Worm (Caenorhabditis elegans): Measurements from ENCODE around the gene idh-2.

idh-2 gene

ce11 chrX:11243604-11244003 is 27.8 kb downstream of the idh-2 start:
- TF ChIP-seq sea-1 (GFP tag; conservative IDR thresholded peaks at IDR 0.05) (no peak), flt-1 (GFP tag; IDR thresholded peaks at IDR 0.05) (no peak), B0310.2 (tag; optimal IDR thresholded peaks at IDR 0.05) (no peak), tbx-37 (GFP tag; conservative IDR thresholded peaks at IDR 0.05) (no peak), hmbx-1 (tag; optimal IDR thresholded peaks at IDR 0.05) (no peak), hmg-4 (GFP tag; optimal IDR thresholded peaks at IDR 0.05) (no peak), ceh-36 (tag; optimal IDR thresholded peaks at IDR 0.05) (no peak), ets-7 (tag; optimal IDR thresholded peaks at IDR 0.05) (no peak), ama-1 (optimal IDR thresholded peaks at IDR 0.05) (no peak), aly-1 (tag; optimal IDR thresholded peaks at IDR 0.05) (no peak)

- no peak for TF ChIP-seq scrt-1 (GFP tag; IDR thresholded peaks at IDR 0.05)
Observed at ce11 chrX:11245056-11245455, 29.3 kb downstream of the idh-2 start.

- no peak for TF ChIP-seq ceh-13 (GFP tag; optimal IDR thresholded peaks at IDR 0.05)
- peak; percentile 46 for TF ChIP-seq hmg-4 (GFP tag; optimal IDR thresholded peaks at IDR 0.05)
Observed at ce11 chrX:11248083-11248482, 32.3 kb downstream of the idh-2 start.

- TF ChIP-seq hmg-4 (GFP tag; optimal IDR thresholded peaks at IDR 0.05) (no peak), hmbx-1 (tag; optimal IDR thresholded peaks at IDR 0.05) (no peak), tra-4 (tag; optimal IDR thresholded peaks at IDR 0.05) (no peak), ceh-36 (tag; optimal IDR thresholded peaks at IDR 0.05) (no peak), ets-7 (tag; optimal IDR thresholded peaks at IDR 0.05) (no peak), pes-1 (GFP tag; IDR thresholded peaks at IDR 0.05) (no peak), B0310.2 (tag; optimal IDR thresholded peaks at IDR 0.05) (no peak), flt-1 (GFP tag; IDR thresholded peaks at IDR 0.05) (no peak), aly-1 (tag; optimal IDR thresholded peaks at IDR 0.05) (no peak), hnd-1 (tag; optimal IDR thresholded peaks at IDR 0.05) (no peak), F13C5.2 (tag; optimal IDR thresholded peaks at IDR 0.05) (no peak), sea-1 (GFP tag; conservative IDR thresholded peaks at IDR 0.05) (no peak), ama-1 (optimal IDR thresholded peaks at IDR 0.05) (no peak)
Observed at ce11 chrX:11249392-11249791, 33.6 kb downstream of the idh-2 start.

- no peak for TF ChIP-seq tbx-37 (GFP tag; conservative IDR thresholded peaks at IDR 0.05)
- no peak for TF ChIP-seq hnd-1 (tag; optimal IDR thresholded peaks at IDR 0.05)
- no peak for TF ChIP-seq tra-4 (tag; optimal IDR thresholded peaks at IDR 0.05)
- TF ChIP-seq hmbx-1 (tag; optimal IDR thresholded peaks at IDR 0.05): no peak
- no peak for TF ChIP-seq B0310.2 (tag; optimal IDR thresholded peaks at IDR 0.05)
- no peak for TF ChIP-seq ceh-36 (tag; optimal IDR thresholded peaks at IDR 0.05)
- TF ChIP-seq F13C5.2 (tag; optimal IDR thresholded peaks at IDR 0.05): no peak
- TF ChIP-seq sea-1 (GFP tag; conservative IDR thresholded peaks at IDR 0.05): no peak
- no peak for TF ChIP-seq pes-1 (GFP tag; IDR thresholded peaks at IDR 0.05)
- TF ChIP-seq scrt-1 (GFP tag; IDR thresholded peaks at IDR 0.05): no peak
- TF ChIP-seq flt-1 (GFP tag; IDR thresholded peaks at IDR 0.05): no peak
- TF ChIP-seq ceh-13 (GFP tag; optimal IDR thresholded peaks at IDR 0.05): no peak
Observed at ce11 chrX:11250983-11251382, 35.2 kb downstream of the idh-2 start.

ce11 chrX:11251928-11252327 is 36.1 kb downstream of the idh-2 start:
- TF ChIP-seq B0310.2 (tag; optimal IDR thresholded peaks at IDR 0.05) (no peak), hmbx-1 (tag; optimal IDR thresholded peaks at IDR 0.05) (no peak), tbx-11 (GFP tag; IDR thresholded peaks at IDR 0.05) (no peak), ets-7 (tag; optimal IDR thresholded peaks at IDR 0.05) (no peak), hnd-1 (tag; optimal IDR thresholded peaks at IDR 0.05) (no peak), pes-1 (GFP tag; IDR thresholded peaks at IDR 0.05) (no peak)

- TF ChIP-seq F13C5.2 (tag; optimal IDR thresholded peaks at IDR 0.05) (peak; percentile 73), tra-4 (tag; optimal IDR thresholded peaks at IDR 0.05) (peak; percentile 38), hnd-1 (tag; optimal IDR thresholded peaks at IDR 0.05) (peak; percentile 63), hmbx-1 (tag; optimal IDR thresholded peaks at IDR 0.05) (peak; percentile 35), ets-7 (tag; optimal IDR thresholded peaks at IDR 0.05) (peak; percentile 36), pes-1 (GFP tag; IDR thresholded peaks at IDR 0.05) (peak; percentile 85; the same call in 1 of the 2 replicates), sea-1 (GFP tag; conservative IDR thresholded peaks at IDR 0.05) (peak; percentile 68; the same call in 1 of the 2 replicates), ama-1 (optimal IDR thresholded peaks at IDR 0.05) (no peak), hmg-4 (GFP tag; optimal IDR thresholded peaks at IDR 0.05) (peak; percentile 88), aly-1 (tag; optimal IDR thresholded peaks at IDR 0.05) (no peak), B0310.2 (tag; optimal IDR thresholded peaks at IDR 0.05) (no peak), ceh-13 (GFP tag; optimal IDR thresholded peaks at IDR 0.05) (peak; percentile 66), tbx-11 (GFP tag; IDR thresholded peaks at IDR 0.05) (peak; percentile 86), ceh-36 (tag; optimal IDR thresholded peaks at IDR 0.05) (peak; percentile 78), tbx-37 (GFP tag; conservative IDR thresholded peaks at IDR 0.05) (peak; percentile 68; the same call in 1 of the 2 replicates), scrt-1 (GFP tag; IDR thresholded peaks at IDR 0.05) (peak; percentile 81), flt-1 (GFP tag; IDR thresholded peaks at IDR 0.05) (peak; percentile 78)
Observed at ce11 chrX:11252429-11252828, 36.6 kb downstream of the idh-2 start.

- peak; percentile 41 for TF ChIP-seq ceh-36 (tag; optimal IDR thresholded peaks at IDR 0.05)
- TF ChIP-seq scrt-1 (GFP tag; IDR thresholded peaks at IDR 0.05): peak; percentile 43; the same call in 1 of the 2 replicates
- TF ChIP-seq flt-1 (GFP tag; IDR thresholded peaks at IDR 0.05): no peak
- no peak for TF ChIP-seq ceh-13 (GFP tag; optimal IDR thresholded peaks at IDR 0.05)
- peak; percentile 51 for TF ChIP-seq F13C5.2 (tag; optimal IDR thresholded peaks at IDR 0.05)
- TF ChIP-seq hmg-4 (GFP tag; optimal IDR thresholded peaks at IDR 0.05): peak; percentile 62
Observed at ce11 chrX:11257071-11257470, 41.3 kb downstream of the idh-2 start, which contains the start of gene C03A3.1. C03A3.1 (plus strand) TSS chrX:11257361.
